Fruit fly (Drosophila melanogaster): ENCODE measurements around the gene tant.

The tant gene

DNA sequence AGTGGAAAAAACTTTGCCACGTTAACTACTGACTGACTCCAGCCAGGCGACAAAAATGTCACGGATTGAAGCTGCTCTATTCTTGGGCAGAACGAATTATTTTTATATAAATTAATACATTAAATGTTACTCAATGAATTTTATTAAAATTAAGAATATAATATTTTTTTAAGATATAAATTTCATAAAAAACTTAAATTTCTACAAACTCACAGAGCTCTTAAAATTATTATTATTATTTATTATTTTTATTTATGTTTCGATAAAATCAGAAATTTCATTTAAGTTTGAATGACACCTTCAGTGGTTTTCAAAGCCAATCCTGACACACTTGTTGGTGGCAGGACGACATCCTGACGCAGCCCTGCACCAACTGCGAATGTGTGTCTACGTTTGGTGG is 30.2 kb downstream of the tant start (continued):
- TF ChIP-seq CG11696 (GFP tag; IDR thresholded peaks at IDR 0.05) (no peak), CHES-1-like (GFP tag; optimal IDR thresholded peaks at IDR 0.05) (no peak), abd-A (tag; optimal IDR thresholded peaks at IDR 0.05) (no peak), Lhr (GFP tag; optimal IDR thresholded peaks at IDR 0.05) (no peak), ci (GFP tag; IDR thresholded peaks at IDR 0.05) (no peak), Scr (GFP tag; IDR thresholded peaks at IDR 0.05; ENCODE audit: partially characterized antibody) (no peak), Blimp-1 (GFP tag; optimal IDR thresholded peaks at IDR 0.05) (peak; percentile 42), HLH3B (GFP tag; IDR thresholded peaks at IDR 0.05) (no peak), corto (GFP tag; optimal IDR thresholded peaks at IDR 0.05) (no peak), chif (GFP tag; optimal IDR thresholded peaks at IDR 0.05) (no peak), slp2 (GFP tag; optimal IDR thresholded peaks at IDR 0.05) (no peak), chm (GFP tag; IDR thresholded peaks at IDR 0.05) (no peak), CG34422 (GFP tag; IDR thresholded peaks at IDR 0.05) (no peak), Spps (tag; optimal IDR thresholded peaks at IDR 0.05) (no peak), pb (GFP tag; optimal IDR thresholded peaks at IDR 0.05) (no peak), Hsf (GFP tag; optimal IDR thresholded peaks at IDR 0.05) (no peak), HLH54F (GFP tag; optimal IDR thresholded peaks at IDR 0.05) (no peak), ase (GFP tag; IDR thresholded peaks at IDR 0.05) (no peak), tgo (GFP tag; IDR thresholded peaks at IDR 0.05) (no peak), pfk (GFP tag; optimal IDR thresholded peaks at IDR 0.05) (no peak), eyg (GFP tag; optimal IDR thresholded peaks at IDR 0.05) (no peak), seq (GFP tag; IDR thresholded peaks at IDR 0.05) (no peak), CG4730 (GFP tag; IDR thresholded peaks at IDR 0.05) (no peak), ab (GFP tag; optimal IDR thresholded peaks at IDR 0.05) (no peak), lab (GFP tag; optimal IDR thresholded peaks at IDR 0.05) (peak; percentile 7), trem (tag; optimal IDR thresholded peaks at IDR 0.05) (peak; percentile 29), CG33213 (GFP tag; optimal IDR thresholded peaks at IDR 0.05) (no peak), ewg (GFP tag; optimal IDR thresholded peaks at IDR 0.05) (no peak), unpg (GFP tag; optimal IDR thresholded peaks at IDR 0.05) (peak; percentile 33), CG17802 (tag; optimal IDR thresholded peaks at IDR 0.05) (no peak), CG18599 (GFP tag; optimal IDR thresholded peaks at IDR 0.05) (peak; percentile 68), Dip3 (GFP tag; optimal IDR thresholded peaks at IDR 0.05) (no peak), vvl (GFP tag; IDR thresholded peaks at IDR 0.05) (no peak), Trl (optimal IDR thresholded peaks at IDR 0.05) (no peak), Trl (GFP tag; optimal IDR thresholded peaks at IDR 0.05) (no peak), MESR4 (GFP tag; optimal IDR thresholded peaks at IDR 0.05) (no peak), CG12236 (GFP tag; optimal IDR thresholded peaks at IDR 0.05) (no peak), tx (GFP tag; optimal IDR thresholded peaks at IDR 0.05) (no peak), Bteb2 (GFP tag; optimal IDR thresholded peaks at IDR 0.05) (no peak), CG9876 (GFP tag; optimal IDR thresholded peaks at IDR 0.05) (no peak), bsh (GFP tag; optimal IDR thresholded peaks at IDR 0.05) (peak in 1 of 2 experiments; percentile 70), CG17328 (GFP tag; IDR thresholded peaks at IDR 0.05) (no peak), CG7556 (GFP tag; optimal IDR thresholded peaks at IDR 0.05) (peak; percentile 67), h (optimal IDR thresholded peaks at IDR 0.05) (no peak), CG11723 (GFP tag; optimal IDR thresholded peaks at IDR 0.05) (no peak), CG31365 (tag; optimal IDR thresholded peaks at IDR 0.05) (no peak), CG10979 (tag; optimal IDR thresholded peaks at IDR 0.05) (peak; percentile 51), yki (optimal IDR thresholded peaks at IDR 0.05) (no peak), Myb (GFP tag; optimal IDR thresholded peaks at IDR 0.05) (no peak), scrt (GFP tag; optimal IDR thresholded peaks at IDR 0.05) (no peak), CG9609 (GFP tag; optimal IDR thresholded peaks at IDR 0.05) (no peak), CG17385 (GFP tag; optimal IDR thresholded peaks at IDR 0.05) (peak; percentile 9), Mad (GFP tag; optimal IDR thresholded peaks at IDR 0.05) (no peak)

All from whole organism, embryonic.